Worm (Caenorhabditis elegans) whole organism, late embryonic: ENCODE measurements around the gene pap-2.

Source experiments
- C08G9.2 ChIP-seq: sonication (generic microtip); optimal IDR thresholded peaks from 2 replicates; lab custom pipeline; 2016; ENCODE audit warnings: mild to moderate bottlenecking, missing genetic modification characterization, moderate library complexity, missing compliant biosample characterization
- ceh-31 ChIP-seq: sonication (generic microtip); optimal IDR thresholded peaks from 2 replicates; lab custom pipeline; 2016; ENCODE audit warnings: missing genetic modification characterization, missing compliant biosample characterization
- elt-2 ChIP-seq: sonication (generic microtip); optimal IDR thresholded peaks from 2 replicates; lab custom pipeline; 2016; ENCODE audit warnings: missing genetic modification reagents, missing genetic modification characterization, missing compliant biosample characterization
- fkh-10 ChIP-seq: fragments of 150-350 bp; optimal IDR thresholded peaks from 2 replicates; lab custom pipeline; 2014; ENCODE audit warnings: missing biosample characterization, missing genetic modification reagents, missing genetic modification characterization
- hlh-30 ChIP-seq: sonication (generic microtip); optimal IDR thresholded peaks from 2 replicates; lab custom pipeline; 2017; ENCODE audit warnings: antibody characterized with exemption, missing genetic modification characterization, missing compliant biosample characterization; ENCODE audit not compliant: insufficient read depth
- madf-2 ChIP-seq: sonication (generic microtip); optimal IDR thresholded peaks from 2 replicates; lab custom pipeline; 2017; ENCODE audit warnings: missing genetic modification characterization, missing compliant biosample characterization
- nhr-11 ChIP-seq: fragments of 150-350 bp; optimal IDR thresholded peaks from 2 replicates; lab custom pipeline; 2014; ENCODE audit warnings: missing biosample characterization, missing genetic modification characterization
- tbx-2 ChIP-seq: sonication (generic microtip); optimal IDR thresholded peaks from 2 replicates; lab custom pipeline; 2016; ENCODE audit warnings: missing genetic modification characterization, missing compliant biosample characterization

- TF ChIP-seq madf-2 (tag; lab: Kevin White, UChicago) (no peak), C08G9.2 (tag; lab: Kevin White, UChicago) (no peak), ceh-31 (tag; lab: Kevin White, UChicago) (no peak), hlh-30 (no peak), nhr-11 (tag; lab: Kevin White, UChicago) (no peak), elt-2 (no peak), fkh-10 (no peak), tbx-2 (tag; lab: Kevin White, UChicago) (no peak)
Measured at ce11 chrII:9625930-9626329, 16.7 kb upstream of the pap-2 start.
